Worm (Caenorhabditis elegans): ENCODE results near the gene tbx-38.

The tbx-38 gene

ce11 chrIII:11822407-11822806 lies 36.5 kb upstream of the tbx-38 start, which contains the start of gene maa-1:
Gene maa-1, minus strand, starts transcription at chrIII:11822526.
- TF ChIP-seq ZK546.5 (tag; optimal IDR thresholded peaks at IDR 0.05) (no peak), elt-1 (tag; optimal IDR thresholded peaks at IDR 0.05) (no peak), nhr-12 (tag; optimal IDR thresholded peaks at IDR 0.05) (no peak), gmeb-1 (tag; optimal IDR thresholded peaks at IDR 0.05) (peak; percentile 9), snpc-4 (tag; optimal IDR thresholded peaks at IDR 0.05) (no peak), crh-2 (tag; optimal IDR thresholded peaks at IDR 0.05) (peak; percentile 1), fos-1 (tag; optimal IDR thresholded peaks at IDR 0.05) (peak; percentile 42), ceh-82 (tag; optimal IDR thresholded peaks at IDR 0.05) (no peak)

ce11 chrIII:11817865-11818264 lies 32.0 kb upstream of the tbx-38 start:
- TF ChIP-seq snpc-4 (tag; optimal IDR thresholded peaks at IDR 0.05) (peak; percentile 81), sma-9 (GFP tag; optimal IDR thresholded peaks at IDR 0.05) (no peak), sma-9 (tag; optimal IDR thresholded peaks at IDR 0.05) (no peak)

- TF ChIP-seq nhr-12 (tag; optimal IDR thresholded peaks at IDR 0.05) (no peak), nhr-25 (tag; optimal IDR thresholded peaks at IDR 0.05) (peak; percentile 26)
Measured at ce11 chrIII:11816523-11817003, 30.7 kb upstream of the tbx-38 start, which contains the start of gene C18D11.1. Gene C18D11.1, plus strand, starts transcription at chrIII:11816573.

- TF ChIP-seq blmp-1 (tag; optimal IDR thresholded peaks at IDR 0.05; ENCODE audit: insufficient read depth): peak; percentile 61
- no peak for TF ChIP-seq ceh-16 (tag; optimal IDR thresholded peaks at IDR 0.05)
- TF ChIP-seq nhr-6 (tag; optimal IDR thresholded peaks at IDR 0.05): peak; percentile 22
- no peak for TF ChIP-seq lin-13 (GFP tag; optimal IDR thresholded peaks at IDR 0.05)
- peak; percentile 39 for TF ChIP-seq nhr-25 (tag; optimal IDR thresholded peaks at IDR 0.05)
- peak; percentile 45 for TF ChIP-seq sma-9 (GFP tag; optimal IDR thresholded peaks at IDR 0.05)
- TF ChIP-seq sma-9 (tag; optimal IDR thresholded peaks at IDR 0.05): no peak
- TF ChIP-seq sem-4 (tag; optimal IDR thresholded peaks at IDR 0.05): peak; percentile 64
- peak; percentile 37 for TF ChIP-seq sma-3 (GFP tag; optimal IDR thresholded peaks at IDR 0.05)
Measured at ce11 chrIII:11814653-11815052, 28.8 kb upstream of the tbx-38 start.

- TF ChIP-seq ceh-16 (tag; optimal IDR thresholded peaks at IDR 0.05) (no peak), nhr-237 (tag; optimal IDR thresholded peaks at IDR 0.05) (no peak), unc-55 (GFP tag; optimal IDR thresholded peaks at IDR 0.05) (no peak), Y55F3AM.14 (GFP tag; optimal IDR thresholded peaks at IDR 0.05) (no peak), nhr-6 (tag; optimal IDR thresholded peaks at IDR 0.05) (no peak), ztf-4 (tag; optimal IDR thresholded peaks at IDR 0.05) (no peak), dmd-4 (tag; optimal IDR thresholded peaks at IDR 0.05) (no peak), ztf-1 (GFP tag; conservative IDR thresholded peaks at IDR 0.05) (no peak), lin-39 (tag; optimal IDR thresholded peaks at IDR 0.05) (no peak), nhr-12 (tag; optimal IDR thresholded peaks at IDR 0.05) (no peak), ZK546.5 (tag; optimal IDR thresholded peaks at IDR 0.05) (no peak), lin-11 (tag; optimal IDR thresholded peaks at IDR 0.05) (no peak), elt-3 (tag; optimal IDR thresholded peaks at IDR 0.05) (no peak), nhr-25 (tag; optimal IDR thresholded peaks at IDR 0.05) (peak; percentile 56), lsy-2 (tag; optimal IDR thresholded peaks at IDR 0.05) (peak in 1 of 2 experiments; percentile 32), sem-4 (tag; optimal IDR thresholded peaks at IDR 0.05) (no peak), skn-1 (tag; optimal IDR thresholded peaks at IDR 0.05) (no peak), sma-3 (GFP tag; optimal IDR thresholded peaks at IDR 0.05) (peak; percentile 39), crh-2 (tag; optimal IDR thresholded peaks at IDR 0.05) (no peak), nhr-21 (tag; optimal IDR thresholded peaks at IDR 0.05) (peak; percentile 42), sma-9 (GFP tag; optimal IDR thresholded peaks at IDR 0.05) (peak; percentile 5), sma-9 (tag; optimal IDR thresholded peaks at IDR 0.05) (no peak), mab-5 (tag; optimal IDR thresholded peaks at IDR 0.05) (no peak), ztf-11 (tag; optimal IDR thresholded peaks at IDR 0.05) (no peak), egl-27 (tag; optimal IDR thresholded peaks at IDR 0.05) (no peak), fos-1 (tag; optimal IDR thresholded peaks at IDR 0.05) (peak; percentile 6), nhr-23 (tag; optimal IDR thresholded peaks at IDR 0.05) (no peak), nhr-129 (tag; optimal IDR thresholded peaks at IDR 0.05) (peak; percentile 40), C34F6.9 (tag; optimal IDR thresholded peaks at IDR 0.05) (no peak)
Measured at ce11 chrIII:11811839-11812238, 26.0 kb upstream of the tbx-38 start.
